Worm (Caenorhabditis elegans) whole organism, late embryonic: Measurements from ENCODE around the gene bus-4.

Experiments
- F13H6.1 ChIP-seq: sonication (generic microtip); optimal IDR thresholded peaks from 2 replicates; lab custom pipeline; 2016; ENCODE audit warnings: missing genetic modification characterization, missing compliant biosample characterization
- K09A11.1 ChIP-seq: sonication (generic microtip); optimal IDR thresholded peaks from 2 replicates; lab custom pipeline; 2017; ENCODE audit warnings: antibody characterized with exemption, mild to moderate bottlenecking, missing genetic modification characterization, missing compliant biosample characterization; ENCODE audit not compliant: insufficient read depth
- Y22D7AL.16 ChIP-seq: sonication (generic microtip); optimal IDR thresholded peaks from 2 replicates; lab custom pipeline; 2016; ENCODE audit warnings: missing genetic modification characterization, missing compliant biosample characterization
- ahr-1 ChIP-seq: sonication (generic microtip); optimal IDR thresholded peaks from 2 replicates; lab custom pipeline; 2016; ENCODE audit warnings: missing genetic modification characterization, missing compliant biosample characterization
- ama-1 ChIP-seq: fragments of 150-350 bp; optimal IDR thresholded peaks from 2 replicates; lab custom pipeline; 2014
- ceh-14 ChIP-seq: sonication (generic microtip); optimal IDR thresholded peaks from 2 replicates; lab custom pipeline; 2016; ENCODE audit warnings: missing genotype, missing genetic modification characterization, missing compliant biosample characterization
- ceh-18 ChIP-seq: sonication (generic microtip); optimal IDR thresholded peaks from 2 replicates; lab custom pipeline; 2016; ENCODE audit warnings: missing genetic modification characterization, missing compliant biosample characterization
- ceh-19 ChIP-seq: fragments of 200-800 bp; sonication (Bioruptor generic); optimal IDR thresholded peaks from 2 replicates; lab custom pipeline; 2018; ENCODE audit warnings: mild to moderate bottlenecking, missing genetic modification characterization, missing compliant biosample characterization
- ceh-2 ChIP-seq: sonication (generic microtip); optimal IDR thresholded peaks from 2 replicates; lab custom pipeline; 2016; ENCODE audit warnings: missing genotype, missing genetic modification characterization, missing compliant biosample characterization
- ceh-24 ChIP-seq: sonication (generic microtip); optimal IDR thresholded peaks from 2 replicates; lab custom pipeline; 2016; ENCODE audit warnings: mild to moderate bottlenecking, missing genetic modification characterization, missing compliant biosample characterization
- ceh-31 ChIP-seq: sonication (generic microtip); optimal IDR thresholded peaks from 2 replicates; lab custom pipeline; 2016; ENCODE audit warnings: missing genetic modification characterization, missing compliant biosample characterization
- ceh-45 ChIP-seq: fragments of 200-800 bp; sonication (Bioruptor generic); IDR thresholded peaks from 2 replicates; pipeline ENCODE4 v1.3.6; 2022; ENCODE audit warnings: missing genetic modification reagents, missing genetic modification characterization, missing compliant biosample characterization
- ceh-48 ChIP-seq: sonication (generic microtip); optimal IDR thresholded peaks from 2 replicates; lab custom pipeline; 2016; ENCODE audit warnings: missing genetic modification characterization, inconsistent platforms, missing compliant biosample characterization
- ceh-6 ChIP-seq: fragments of 200-800 bp; sonication (Bioruptor generic); optimal IDR thresholded peaks from 2 replicates; lab custom pipeline; 2018; ENCODE audit warnings: mild to moderate bottlenecking, missing genetic modification characterization, missing compliant biosample characterization
- ceh-9 ChIP-seq: sonication (generic microtip); optimal IDR thresholded peaks from 2 replicates; lab custom pipeline; 2016; ENCODE audit warnings: mild to moderate bottlenecking, missing genetic modification characterization, inconsistent platforms, missing compliant biosample characterization
- dmd-4 ChIP-seq: sonication (generic microtip); optimal IDR thresholded peaks from 2 replicates; lab custom pipeline; 2016; ENCODE audit warnings: borderline replicate concordance, missing genetic modification characterization, missing compliant biosample characterization
- elt-2 ChIP-seq: sonication (generic microtip); optimal IDR thresholded peaks from 2 replicates; lab custom pipeline; 2016; ENCODE audit warnings: missing genetic modification reagents, missing genetic modification characterization, missing compliant biosample characterization
- elt-4 ChIP-seq: sonication (generic microtip); optimal IDR thresholded peaks from 2 replicates; lab custom pipeline; 2016; ENCODE audit warnings: missing genetic modification characterization, missing compliant biosample characterization
- eyg-1 ChIP-seq: sonication (generic microtip); optimal IDR thresholded peaks from 2 replicates; lab custom pipeline; 2016; ENCODE audit warnings: missing genotype, missing genetic modification characterization, missing compliant biosample characterization
- fax-1 ChIP-seq: sonication (generic microtip); optimal IDR thresholded peaks from 2 replicates; lab custom pipeline; 2016; ENCODE audit warnings: missing genotype, missing genetic modification characterization, missing compliant biosample characterization
- fkh-10 ChIP-seq: fragments of 150-350 bp; optimal IDR thresholded peaks from 2 replicates; lab custom pipeline; 2014; ENCODE audit warnings: missing biosample characterization, missing genetic modification reagents, missing genetic modification characterization
- fkh-6 ChIP-seq: sonication (generic microtip); optimal IDR thresholded peaks from 2 replicates; lab custom pipeline; 2016; ENCODE audit warnings: missing genetic modification characterization, missing compliant biosample characterization
- gmeb-2 ChIP-seq: sonication (generic microtip); optimal IDR thresholded peaks from 2 replicates; lab custom pipeline; 2016; ENCODE audit warnings: missing genetic modification characterization, inconsistent platforms, missing compliant biosample characterization
- hlh-13 ChIP-seq: fragments of 200-800 bp; sonication (Bioruptor generic); optimal IDR thresholded peaks from 2 replicates; lab custom pipeline; 2018; ENCODE audit warnings: mild to moderate bottlenecking, missing genetic modification characterization, missing compliant biosample characterization
- hlh-30 ChIP-seq: sonication (generic microtip); optimal IDR thresholded peaks from 2 replicates; lab custom pipeline; 2017; ENCODE audit warnings: antibody characterized with exemption, missing genetic modification characterization, missing compliant biosample characterization; ENCODE audit not compliant: insufficient read depth
- hlh-6 ChIP-seq: sonication (generic microtip); optimal IDR thresholded peaks from 2 replicates; lab custom pipeline; 2016; ENCODE audit warnings: missing genotype, missing genetic modification characterization, missing compliant biosample characterization
- hlh-8 ChIP-seq: sonication (generic microtip); optimal IDR thresholded peaks from 2 replicates; lab custom pipeline; 2016; ENCODE audit warnings: missing genotype, missing genetic modification characterization, missing compliant biosample characterization
- lim-6 ChIP-seq: sonication (generic microtip); optimal IDR thresholded peaks from 2 replicates; lab custom pipeline; 2016; ENCODE audit warnings: missing genetic modification characterization, missing compliant biosample characterization
- lin-11 ChIP-seq: fragments of 200-800 bp; sonication (Bioruptor generic); optimal IDR thresholded peaks from 2 replicates; lab custom pipeline; 2018; ENCODE audit warnings: mild to moderate bottlenecking, missing genetic modification characterization, missing compliant biosample characterization
- madf-2 ChIP-seq: sonication (generic microtip); optimal IDR thresholded peaks from 2 replicates; lab custom pipeline; 2017; ENCODE audit warnings: missing genetic modification characterization, missing compliant biosample characterization
- mec-3 ChIP-seq: sonication (generic microtip); optimal IDR thresholded peaks from 2 replicates; lab custom pipeline; 2016; ENCODE audit warnings: borderline replicate concordance, missing genetic modification characterization, missing compliant biosample characterization
- nhr-232 ChIP-seq: sonication (generic microtip); optimal IDR thresholded peaks from 2 replicates; lab custom pipeline; 2016; ENCODE audit warnings: missing genetic modification characterization, missing compliant biosample characterization
- npax-4 ChIP-seq: sonication (generic microtip); optimal IDR thresholded peaks from 2 replicates; lab custom pipeline; 2016; ENCODE audit warnings: missing genetic modification characterization, missing compliant biosample characterization
- odd-2 ChIP-seq: sonication (generic microtip); optimal IDR thresholded peaks from 2 replicates; lab custom pipeline; 2017; ENCODE audit warnings: antibody characterized with exemption, mild to moderate bottlenecking, missing genetic modification characterization, missing compliant biosample characterization
- pag-3 ChIP-seq: sonication (generic microtip); optimal IDR thresholded peaks from 2 replicates; lab custom pipeline; 2016; ENCODE audit warnings: missing compliant biosample characterization, missing genetic modification characterization, borderline replicate concordance
- pat-9 ChIP-seq: fragments of 200-800 bp; sonication (Bioruptor generic); optimal IDR thresholded peaks from 2 replicates; lab custom pipeline; 2018; ENCODE audit warnings: mild to moderate bottlenecking, missing genetic modification characterization, moderate library complexity, missing compliant biosample characterization
- pax-1 ChIP-seq: fragments of 150-350 bp; optimal IDR thresholded peaks from 2 replicates; lab custom pipeline; 2014; ENCODE audit warnings: missing biosample characterization, missing genetic modification characterization
- pha-2 ChIP-seq: sonication (generic microtip); optimal IDR thresholded peaks from 2 replicates; lab custom pipeline; 2017; ENCODE audit warnings: mild to moderate bottlenecking, missing genetic modification characterization, missing compliant biosample characterization
- pha-4 ChIP-seq: fragments of 150-350 bp; optimal IDR thresholded peaks from 2 replicates; lab custom pipeline; 2018; ENCODE audit warnings: missing biosample characterization, missing genetic modification reagents, missing genetic modification characterization
- sdc-2 ChIP-seq: sonication (generic microtip); optimal IDR thresholded peaks from 2 replicates; lab custom pipeline; 2016; ENCODE audit warnings: missing genotype, missing genetic modification characterization, missing compliant biosample characterization
- sox-2 ChIP-seq: fragments of 200-800 bp; sonication (Bioruptor generic); IDR thresholded peaks from 2 replicates; pipeline ENCODE4 v1.3.6; 2022; ENCODE audit warnings: missing genetic modification reagents, missing genetic modification characterization, missing compliant biosample characterization
- sox-4 ChIP-seq: sonication (generic microtip); optimal IDR thresholded peaks from 2 replicates; lab custom pipeline; 2017; ENCODE audit warnings: mild to moderate bottlenecking, missing genetic modification characterization, inconsistent platforms, missing compliant biosample characterization
- syd-9 ChIP-seq: sonication (generic microtip); optimal IDR thresholded peaks from 2 replicates; lab custom pipeline; 2016; ENCODE audit warnings: mild to moderate bottlenecking, missing genetic modification characterization, moderate library complexity, missing compliant biosample characterization
- tbx-2 ChIP-seq: sonication (generic microtip); optimal IDR thresholded peaks from 2 replicates; lab custom pipeline; 2016; ENCODE audit warnings: missing genetic modification characterization, missing compliant biosample characterization
- tbx-7 ChIP-seq: sonication (generic microtip); optimal IDR thresholded peaks from 2 replicates; lab custom pipeline; 2016; ENCODE audit warnings: missing genotype, missing genetic modification characterization, missing compliant biosample characterization
- ttx-3 ChIP-seq: sonication (generic microtip); optimal IDR thresholded peaks from 2 replicates; lab custom pipeline; 2016; ENCODE audit warnings: missing genetic modification reagents, missing genetic modification characterization, missing compliant biosample characterization
- unc-3 ChIP-seq, 2 experiments: fragments of 200-800 bp in 1 of 2; sonication (Bioruptor generic) in 1 of 2; sonication (generic microtip) in 1 of 2; conservative IDR thresholded peaks in 1 of 2; optimal IDR thresholded peaks in 1 of 2; 2 replicates each; pipeline versions ENCODE4 v1.3.6 to Lab custom; 2016 to 2022; ENCODE audit warnings: missing compliant biosample characterization in 2 of 2, missing genetic modification characterization in 2 of 2, missing genetic modification reagents in 1 of 2
- unc-42 ChIP-seq: sonication (generic microtip); optimal IDR thresholded peaks from 2 replicates; lab custom pipeline; 2016; ENCODE audit warnings: missing genotype, missing genetic modification characterization, missing compliant biosample characterization
- unc-55 ChIP-seq: sonication (generic microtip); optimal IDR thresholded peaks from 2 replicates; lab custom pipeline; 2017; ENCODE audit warnings: missing biosample characterization, missing genetic modification reagents, missing genetic modification characterization
- ztf-16 ChIP-seq: sonication (generic microtip); optimal IDR thresholded peaks from 2 replicates; lab custom pipeline; 2017; ENCODE audit warnings: missing genetic modification characterization, missing compliant biosample characterization

Gene bus-4

DNA sequence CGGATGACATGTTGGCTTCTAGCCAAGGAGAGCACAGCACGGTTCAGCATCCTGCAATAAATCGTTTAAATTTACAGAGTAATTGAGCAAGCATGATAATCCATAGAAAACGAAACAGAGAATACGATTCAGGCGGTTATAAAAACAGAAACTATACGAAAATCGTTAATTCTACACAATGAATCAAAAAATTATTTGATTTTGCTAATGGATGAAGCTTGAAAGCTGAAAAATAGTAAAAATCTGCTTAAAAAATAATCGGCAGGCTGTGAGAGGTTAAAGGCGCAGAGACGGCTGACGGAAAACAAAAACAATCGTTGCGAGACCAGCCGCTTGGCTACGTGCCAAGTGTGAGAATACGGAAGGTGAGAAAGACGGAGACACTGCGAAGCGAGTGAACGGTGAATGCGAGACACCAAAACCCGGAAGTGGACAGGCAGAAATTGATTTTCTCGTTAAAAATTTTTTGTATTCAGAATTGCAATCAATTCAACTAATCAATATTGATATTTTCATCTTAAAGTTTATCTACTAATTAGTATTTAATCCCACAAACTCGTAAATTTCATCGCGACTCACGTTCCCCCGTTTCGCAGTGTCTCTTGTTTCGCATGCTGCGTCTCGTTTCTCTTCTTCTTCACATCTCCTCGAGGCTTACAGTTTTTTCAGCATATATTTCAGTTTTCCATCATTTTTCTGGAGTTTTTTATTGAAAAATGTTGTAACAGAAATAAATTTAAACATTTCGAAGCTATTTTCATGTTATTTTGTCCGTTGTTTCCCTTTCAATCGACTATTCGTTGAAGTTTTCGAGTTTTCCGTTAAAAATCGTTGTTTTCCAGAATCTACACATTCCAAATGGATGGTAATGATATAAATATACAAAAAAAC lies 27.7 kb upstream of the bus-4 start, which contains the start of the genes F29B9.11 and jmjd-1.2 (continued):
- TF ChIP-seq fkh-6 (tag; lab: Kevin White, UChicago) = peak; percentile 79
- no peak for TF ChIP-seq sox-4 (tag; lab: Kevin White, UChicago)
- peak; percentile 95 for TF ChIP-seq fax-1
- peak; percentile 99 for TF ChIP-seq tbx-2
- TF ChIP-seq madf-2 (tag; lab: Kevin White, UChicago) = peak; percentile 58
- TF ChIP-seq ceh-48 (tag; lab: Kevin White, UChicago) = no peak
- TF ChIP-seq dmd-4 (tag; lab: Kevin White, UChicago) = peak; percentile 24
- TF ChIP-seq ceh-24 (tag; lab: Kevin White, UChicago) = no peak
- peak; percentile 73 for TF ChIP-seq hlh-6
- peak; percentile 23 for TF ChIP-seq hlh-13 (GFP tag; lab: Kevin White, UChicago)
- peak; percentile 91 for TF ChIP-seq elt-2 (tag; lab: Kevin White, UChicago)
- TF ChIP-seq hlh-8 = peak; percentile 94
- peak; percentile 33 for TF ChIP-seq pax-1
- TF ChIP-seq ceh-6 (GFP tag; lab: Kevin White, UChicago) = no peak
- peak; percentile 96 for TF ChIP-seq F13H6.1 (tag; lab: Kevin White, UChicago)
- TF ChIP-seq npax-4 (tag; lab: Kevin White, UChicago) = no peak
- peak; percentile 91 for TF ChIP-seq lim-6 (tag; lab: Kevin White, UChicago)
- TF ChIP-seq K09A11.1 (tag; lab: Kevin White, UChicago) = no peak
- no peak for TF ChIP-seq unc-3 (GFP tag; conservative IDR thresholded peaks at IDR 0.05; lab: Robert Waterston, UW)
- TF ChIP-seq unc-3 (tag; optimal IDR thresholded peaks at IDR 0.05; lab: Kevin White, UChicago) = peak; percentile 72
- peak; percentile 86 for TF ChIP-seq ceh-18 (tag; lab: Kevin White, UChicago)
- TF ChIP-seq ceh-14 = peak; percentile 95
- TF ChIP-seq gmeb-2 (tag; lab: Kevin White, UChicago) = peak; percentile 49
- no peak for TF ChIP-seq elt-4
- TF ChIP-seq unc-55 (GFP tag; lab: Kevin White, UChicago) = peak; percentile 65
- TF ChIP-seq odd-2 = no peak
- TF ChIP-seq eyg-1 = peak; percentile 76
- peak; percentile 88 for TF ChIP-seq pag-3
- peak; percentile 72 for TF ChIP-seq ztf-16 (tag; lab: Kevin White, UChicago)
- no peak for TF ChIP-seq nhr-232 (tag; lab: Kevin White, UChicago)
- TF ChIP-seq sdc-2 (tag; lab: Kevin White, UChicago) = peak; percentile 75
- peak; percentile 61 for TF ChIP-seq ceh-19 (GFP tag; lab: Kevin White, UChicago)
- peak; percentile 99 for TF ChIP-seq ceh-2 (tag; lab: Kevin White, UChicago)
- peak; percentile 99 for TF ChIP-seq tbx-7 (tag; lab: Kevin White, UChicago)
- peak; percentile 71 for TF ChIP-seq ttx-3 (tag; lab: Kevin White, UChicago)
- TF ChIP-seq ceh-31 (tag; lab: Kevin White, UChicago) = peak; percentile 100
- peak; percentile 82 for TF ChIP-seq mec-3 (tag; lab: Kevin White, UChicago)
- TF ChIP-seq hlh-30 (tag; lab: Kevin White, UChicago) = no peak
- peak; percentile 23 for TF ChIP-seq pat-9 (tag; lab: Kevin White, UChicago)
- TF ChIP-seq fkh-10 = no peak
- TF ChIP-seq syd-9 (tag; lab: Kevin White, UChicago) = peak; percentile 90
- peak; percentile 8 for TF ChIP-seq ceh-9 (tag; lab: Kevin White, UChicago)
- TF ChIP-seq pha-2 = peak; percentile 83
- peak; percentile 95 for TF ChIP-seq ahr-1
- TF ChIP-seq ama-1 (lab: Kevin White, UChicago) = no peak
- 0 out of 2 replicates have a peak, but pooled peaks have one; percentile 57 for TF ChIP-seq ceh-45
- TF ChIP-seq lin-11 (tag; lab: Kevin White, UChicago) = peak; percentile 10
- TF ChIP-seq unc-42 (tag; lab: Kevin White, UChicago) = peak; percentile 83
- no peak for TF ChIP-seq pha-4
- TF ChIP-seq Y22D7AL.16 (tag; lab: Kevin White, UChicago) = peak; percentile 9
- TF ChIP-seq sox-2 (GFP tag; lab: Robert Waterston, UW) = no peak
